Fruit fly (Drosophila melanogaster): ENCODE results near the gene CG18304.
A peak's percentile ranks its signal among the peaks of the same experiment; 100 is the strongest.

Gene CG18304

DNA sequence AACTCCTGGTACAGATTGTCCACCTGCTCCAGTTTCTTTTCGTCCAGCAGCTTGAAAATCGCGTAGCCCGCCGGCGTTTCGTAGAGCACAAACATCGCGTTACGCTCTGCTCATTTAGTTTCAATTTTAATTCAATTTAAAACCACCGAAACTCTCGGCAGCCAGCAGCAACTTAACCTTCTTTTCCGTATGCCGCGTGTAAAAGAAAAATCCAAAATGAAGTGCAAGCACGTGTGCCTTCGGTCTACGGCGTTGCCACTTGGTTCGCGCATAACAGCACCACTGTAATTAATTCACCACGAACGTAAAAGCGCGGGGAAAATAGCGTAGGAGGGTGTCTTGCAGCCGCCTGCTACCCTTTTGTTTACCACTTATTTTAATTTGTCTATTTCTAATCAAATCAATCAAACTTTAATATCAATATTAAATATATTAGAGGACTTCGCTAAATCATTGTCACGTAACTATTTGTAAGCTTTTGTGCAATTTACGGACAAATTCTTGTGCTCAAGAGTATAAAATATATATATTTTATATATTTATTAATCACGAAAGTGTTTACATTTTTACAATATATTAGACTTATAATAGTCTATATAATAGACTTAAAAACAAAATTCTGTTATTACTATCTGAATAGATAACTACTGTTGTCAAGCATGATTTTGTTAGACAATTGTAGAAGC lies 24.0 kb downstream of the CG18304 start, which contains the start of gene nop5:
Gene nop5, minus strand, starts transcription at position 227 of the 686 bp plus-strand sequence.
- TF ChIP-seq Dfd (GFP tag; optimal IDR thresholded peaks at IDR 0.05) (no peak), br (GFP tag; optimal IDR thresholded peaks at IDR 0.05) (no peak), dsf (GFP tag; optimal IDR thresholded peaks at IDR 0.05; ENCODE audit: borderline replicate concordance) (no peak), tai (GFP tag; optimal IDR thresholded peaks at IDR 0.05) (no peak), Hr83 (GFP tag; optimal IDR thresholded peaks at IDR 0.05; ENCODE audit: poor library complexity, severe bottlenecking) (no peak), Myc (optimal IDR thresholded peaks at IDR 0.05) (peak; percentile 60), CG9705 (GFP tag; optimal IDR thresholded peaks at IDR 0.05) (peak; percentile 28), Vsx2 (GFP tag; optimal IDR thresholded peaks at IDR 0.05; ENCODE audit: partially characterized antibody) (no peak), Abd-B (GFP tag; optimal IDR thresholded peaks at IDR 0.05) (no peak), ey (GFP tag; optimal IDR thresholded peaks at IDR 0.05) (no peak), usp (GFP tag; optimal IDR thresholded peaks at IDR 0.05) (no peak), Hr78 (GFP tag; optimal IDR thresholded peaks at IDR 0.05) (no peak), Jra (GFP tag; optimal IDR thresholded peaks at IDR 0.05) (no peak), dmrt93B (GFP tag; optimal IDR thresholded peaks at IDR 0.05) (no peak), Rel (GFP tag; optimal IDR thresholded peaks at IDR 0.05) (no peak), Rel (tag; optimal IDR thresholded peaks at IDR 0.05) (peak; percentile 24), sv (GFP tag; optimal IDR thresholded peaks at IDR 0.05) (no peak), Hnf4 (GFP tag; optimal IDR thresholded peaks at IDR 0.05) (no peak), OdsH (GFP tag; optimal IDR thresholded peaks at IDR 0.05) (peak; percentile 51), foxo (GFP tag; optimal IDR thresholded peaks at IDR 0.05) (no peak), woc (GFP tag; optimal IDR thresholded peaks at IDR 0.05) (peak; percentile 55), CrebA (GFP tag; optimal IDR thresholded peaks at IDR 0.05; ENCODE audit: borderline replicate concordance) (no peak), lola (GFP tag; optimal IDR thresholded peaks at IDR 0.05) (no peak), fru (GFP tag; optimal IDR thresholded peaks at IDR 0.05) (no peak), Dif (GFP tag; optimal IDR thresholded peaks at IDR 0.05; ENCODE audit: partially characterized antibody) (no peak), Mio (GFP tag; optimal IDR thresholded peaks at IDR 0.05) (no peak), jim (GFP tag; optimal IDR thresholded peaks at IDR 0.05) (no peak), sage (GFP tag; optimal IDR thresholded peaks at IDR 0.05) (no peak), dl (GFP tag; optimal IDR thresholded peaks at IDR 0.05; ENCODE audit: insufficient read depth in 1 of 2, partially characterized antibody in 2 of 2) (no peak), Sp1 (GFP tag; optimal IDR thresholded peaks at IDR 0.05) (peak; percentile 80), pan (optimal IDR thresholded peaks at IDR 0.05) (peak; percentile 87), GATAd (GFP tag; optimal IDR thresholded peaks at IDR 0.05) (no peak), HLH106 (tag; optimal IDR thresholded peaks at IDR 0.05) (peak; percentile 82), psq (GFP tag; optimal IDR thresholded peaks at IDR 0.05) (peak; percentile 69), brk (GFP tag; optimal IDR thresholded peaks at IDR 0.05) (no peak), N (GFP tag; optimal IDR thresholded peaks at IDR 0.05) (no peak), h (GFP tag; optimal IDR thresholded peaks at IDR 0.05) (no peak), CG32264 (GFP tag; optimal IDR thresholded peaks at IDR 0.05) (no peak), rgr (GFP tag; optimal IDR thresholded peaks at IDR 0.05) (no peak)

DNA sequence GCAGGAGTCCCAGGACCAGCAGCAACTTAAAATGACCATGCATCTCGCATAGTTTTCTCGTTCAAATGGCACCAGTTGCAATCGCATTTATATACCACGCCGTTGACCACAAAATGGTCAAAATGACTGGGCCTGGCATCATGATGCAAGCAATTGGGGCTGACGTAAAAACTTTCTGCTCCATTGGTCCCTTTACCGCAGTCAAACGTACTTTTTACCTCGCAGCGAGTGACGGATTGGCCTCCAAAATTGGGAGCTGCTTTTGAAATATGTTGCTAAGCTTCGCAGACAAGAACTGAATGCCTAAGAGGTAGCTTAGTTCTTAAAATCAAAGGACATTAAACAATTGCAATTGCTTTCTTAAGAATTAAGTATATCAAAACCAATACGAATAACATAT lies 26.3 kb downstream of the CG18304 start, which contains the start of gene CG32829:
Gene CG32829, minus strand, starts transcription at position 101 of the 400 bp plus-strand sequence.
- no peak for TF ChIP-seq Myc (optimal IDR thresholded peaks at IDR 0.05)
- no peak for TF ChIP-seq HLH106 (tag; optimal IDR thresholded peaks at IDR 0.05)
- no peak for TF ChIP-seq fru (GFP tag; optimal IDR thresholded peaks at IDR 0.05)
- TF ChIP-seq dsf (GFP tag; optimal IDR thresholded peaks at IDR 0.05; ENCODE audit: borderline replicate concordance), result no peak
- TF ChIP-seq sv (GFP tag; optimal IDR thresholded peaks at IDR 0.05), result no peak

DNA sequence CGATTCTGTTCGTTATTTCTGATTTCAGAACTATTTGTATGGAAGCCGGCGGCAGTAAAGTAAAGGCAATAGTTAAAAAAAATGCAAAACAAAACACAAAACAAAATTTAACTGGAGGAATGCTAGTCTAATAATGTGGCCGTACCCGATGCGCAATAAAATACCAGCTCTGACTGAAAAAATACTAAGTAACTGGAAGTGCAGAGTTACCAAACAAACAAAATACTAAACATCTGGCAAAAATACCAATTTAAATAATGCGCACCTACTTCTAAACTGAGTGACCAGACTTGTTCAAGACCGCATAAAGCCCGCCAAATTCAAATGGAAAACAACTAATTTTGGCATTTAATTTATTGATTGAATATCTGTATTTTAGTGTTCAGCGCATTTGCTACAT lies 28.6 kb downstream of the CG18304 start, which contains the start of gene Wee1:
Gene Wee1, minus strand, starts transcription at position 175 of the 400 bp plus-strand sequence.
- no peak for TF ChIP-seq CG9705 (GFP tag; optimal IDR thresholded peaks at IDR 0.05)
- no peak for TF ChIP-seq dsf (GFP tag; optimal IDR thresholded peaks at IDR 0.05; ENCODE audit: borderline replicate concordance)
- TF ChIP-seq sv (GFP tag; optimal IDR thresholded peaks at IDR 0.05), result no peak
- TF ChIP-seq Hnf4 (GFP tag; optimal IDR thresholded peaks at IDR 0.05), result no peak
- no peak for TF ChIP-seq N (GFP tag; optimal IDR thresholded peaks at IDR 0.05)
- TF ChIP-seq Rel (GFP tag; optimal IDR thresholded peaks at IDR 0.05), result no peak
- no peak for TF ChIP-seq Rel (tag; optimal IDR thresholded peaks at IDR 0.05)
- TF ChIP-seq tai (GFP tag; optimal IDR thresholded peaks at IDR 0.05), result no peak
- TF ChIP-seq Jra (GFP tag; optimal IDR thresholded peaks at IDR 0.05), result no peak

Measured in whole organism, wandering third instar larva.